Worm (Caenorhabditis elegans): ENCODE measurements around the gene scl-18.

Gene scl-18

DNA sequence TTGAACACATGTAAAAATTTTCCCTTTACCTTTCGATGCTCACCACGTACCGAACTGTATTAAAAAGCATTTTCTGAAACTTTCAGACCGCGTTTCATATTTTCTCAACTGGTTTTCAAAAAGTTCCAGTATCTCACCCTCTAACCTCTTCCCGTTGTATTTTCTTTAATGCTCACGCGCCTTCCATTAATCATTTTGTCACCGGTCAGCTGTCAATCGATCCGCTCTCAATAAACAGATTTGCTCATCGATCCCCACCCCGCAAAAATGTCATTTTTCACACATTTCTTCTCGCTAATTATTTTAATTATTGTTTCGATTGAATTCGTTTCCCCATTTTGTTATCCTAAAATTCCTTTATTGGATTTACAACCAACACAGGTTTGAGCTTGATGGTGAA is 24.8 kb upstream of the scl-18 start, which contains the start of gene lpr-2:
lpr-2 (plus strand) TSS at position 189 of the 400 bp plus-strand sequence.
- TF ChIP-seq aptf-3 (GFP tag; IDR thresholded peaks at IDR 0.05) (no peak), akir-1 (GFP tag; optimal IDR thresholded peaks at IDR 0.05) (no peak), nhr-90 (tag; optimal IDR thresholded peaks at IDR 0.05) (no peak), mel-28 (tag; optimal IDR thresholded peaks at IDR 0.05; ENCODE audit: borderline replicate concordance) (no peak), Y56A3A.18 (GFP tag; IDR thresholded peaks at IDR 0.05) (no peak), Y67H2A.10 (GFP tag; conservative IDR thresholded peaks at IDR 0.05) (no peak), athp-1 (tag; optimal IDR thresholded peaks at IDR 0.05) (no peak), rpc-1 (optimal IDR thresholded peaks at IDR 0.05) (no peak), rpc-1 (tag; optimal IDR thresholded peaks at IDR 0.05) (no peak)

DNA sequence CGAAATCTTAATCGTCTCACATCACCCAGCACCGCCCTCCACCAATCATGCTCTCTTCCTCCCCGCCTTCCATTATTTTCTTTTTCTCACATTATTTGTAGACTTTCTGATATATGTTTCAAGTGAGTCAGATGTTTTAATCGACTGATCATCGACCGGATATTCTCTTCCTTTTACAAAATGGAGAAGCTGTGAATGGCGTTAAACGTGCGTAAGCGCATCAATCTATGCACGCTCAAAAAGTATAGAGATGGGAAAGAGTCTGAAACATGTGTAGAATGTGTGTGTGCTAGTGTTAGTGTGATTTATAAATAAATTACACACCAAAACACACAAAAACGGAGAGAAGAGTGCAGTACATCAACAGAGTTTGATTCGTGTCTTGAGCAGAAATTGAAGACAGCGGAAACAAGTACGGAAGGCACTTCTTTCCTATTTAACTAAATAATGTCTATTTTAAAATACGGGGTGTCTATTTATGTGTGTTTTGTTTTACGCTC is 22.8 kb upstream of the scl-18 start:
- TF ChIP-seq bed-2 (GFP tag; IDR thresholded peaks at IDR 0.05) (no peak), lsy-27 (tag; optimal IDR thresholded peaks at IDR 0.05; ENCODE audit: borderline replicate concordance, insufficient read depth) (no peak), rec-8 (tag; optimal IDR thresholded peaks at IDR 0.05) (no peak), ets-4 (GFP tag; optimal IDR thresholded peaks at IDR 0.05) (no peak), rcor-1 (GFP tag; IDR thresholded peaks at IDR 0.05) (no peak), lin-35 (GFP tag; optimal IDR thresholded peaks at IDR 0.05) (no peak), ZK185.1 (tag; optimal IDR thresholded peaks at IDR 0.05; ENCODE audit: poor library complexity, severe bottlenecking) (no peak)

DNA sequence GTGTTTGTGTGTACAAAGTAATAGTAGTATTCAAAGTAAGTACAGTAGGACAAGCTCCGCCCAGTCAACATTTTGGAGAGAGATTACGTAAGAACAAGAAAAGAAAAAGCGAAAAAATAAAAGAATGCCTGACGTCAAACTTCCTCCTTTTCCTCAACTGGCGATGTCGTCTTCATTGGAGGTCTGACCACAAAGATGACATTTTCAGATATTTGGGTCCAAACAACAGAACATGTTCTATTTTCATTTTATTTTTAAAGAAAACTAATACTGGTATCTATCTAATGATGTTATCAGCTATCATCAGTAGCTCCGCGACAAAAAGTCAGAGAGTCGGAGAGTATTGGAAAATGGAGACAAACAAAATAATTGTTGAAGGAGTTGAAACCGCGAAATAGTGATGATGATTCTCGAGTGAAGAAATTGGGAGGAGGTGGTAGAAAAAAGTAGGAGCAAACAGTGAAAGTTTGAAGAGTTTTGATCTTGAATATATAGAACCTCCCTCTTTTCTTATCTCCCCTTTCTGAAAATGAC is 19.5 kb upstream of the scl-18 start, which contains the start of gene lips-5:
lips-5 (minus strand) TSS at position 51 of the 534 bp plus-strand sequence.
- TF ChIP-seq nhr-80 (tag; optimal IDR thresholded peaks at IDR 0.05) (peak; percentile 47), fkh-3 (tag; optimal IDR thresholded peaks at IDR 0.05) (no peak)

DNA sequence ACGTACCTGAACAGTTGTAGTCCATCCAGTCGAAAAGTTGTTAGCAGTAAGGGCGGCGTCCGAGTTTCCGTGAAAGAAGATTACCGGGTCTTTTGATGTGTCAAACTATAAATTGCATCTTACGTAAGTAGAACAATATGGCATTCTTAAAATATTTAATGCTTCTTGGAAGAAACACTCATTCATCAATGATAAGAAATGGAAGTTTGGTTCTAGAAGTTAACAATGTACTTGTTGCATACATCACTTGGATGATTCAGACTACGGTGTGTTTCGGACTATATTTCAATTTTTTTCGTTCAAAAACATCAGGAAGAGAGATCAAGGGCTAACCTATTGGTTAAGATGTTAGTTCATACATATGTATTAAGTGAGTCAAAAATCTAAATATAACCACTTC is 17.9 kb upstream of the scl-18 start:
- TF ChIP-seq pha-4 (tag; optimal IDR thresholded peaks at IDR 0.05): no peak
- no peak for TF ChIP-seq let-526 (GFP tag; IDR thresholded peaks at IDR 0.05)
- no peak for TF ChIP-seq unc-62 (GFP tag; optimal IDR thresholded peaks at IDR 0.05)
- TF ChIP-seq akir-1 (GFP tag; optimal IDR thresholded peaks at IDR 0.05): no peak

DNA sequence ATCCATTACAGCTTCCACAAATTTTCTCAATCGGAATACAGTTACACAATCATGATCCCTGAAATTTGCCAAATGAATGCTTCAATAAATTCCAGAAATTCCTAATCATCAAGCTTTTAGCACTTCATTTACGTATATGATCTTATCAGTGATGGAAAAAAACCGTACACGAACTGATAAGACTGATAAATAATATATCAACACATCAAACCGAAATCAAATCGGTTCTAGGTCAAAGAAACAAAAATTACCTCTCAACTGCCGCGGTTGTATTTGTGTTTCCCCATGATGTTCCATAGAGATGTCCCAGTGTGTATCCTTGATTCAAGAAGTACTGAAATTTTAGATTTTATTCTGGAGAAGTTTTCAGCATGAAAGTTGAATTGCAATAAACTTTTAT is 16.8 kb upstream of the scl-18 start:
- TF ChIP-seq nhr-80 (tag; optimal IDR thresholded peaks at IDR 0.05) (peak; percentile 57), F22D6.2 (tag; optimal IDR thresholded peaks at IDR 0.05) (no peak)

DNA sequence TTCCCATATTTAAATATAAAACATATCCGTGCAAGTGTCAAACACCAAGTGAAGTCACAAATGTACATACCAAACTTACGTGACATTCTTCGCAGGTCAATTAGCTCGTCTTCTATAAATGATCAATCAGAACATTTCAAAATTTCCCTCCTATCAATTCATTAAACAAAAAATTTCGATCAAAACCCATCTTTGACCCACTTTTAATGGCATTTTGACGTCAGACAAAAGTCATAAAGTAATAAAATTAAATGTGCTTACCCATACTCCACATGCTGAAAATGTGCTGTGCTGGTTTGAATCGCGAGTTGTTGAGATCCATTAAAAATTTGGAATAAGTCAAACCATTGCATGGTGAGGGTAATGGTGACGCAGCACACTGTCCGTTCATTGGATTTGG is 15.5 kb upstream of the scl-18 start:
- TF ChIP-seq hlh-26 (GFP tag; conservative IDR thresholded peaks at IDR 0.05) (no peak), nhr-80 (tag; optimal IDR thresholded peaks at IDR 0.05) (peak; percentile 24)

DNA sequence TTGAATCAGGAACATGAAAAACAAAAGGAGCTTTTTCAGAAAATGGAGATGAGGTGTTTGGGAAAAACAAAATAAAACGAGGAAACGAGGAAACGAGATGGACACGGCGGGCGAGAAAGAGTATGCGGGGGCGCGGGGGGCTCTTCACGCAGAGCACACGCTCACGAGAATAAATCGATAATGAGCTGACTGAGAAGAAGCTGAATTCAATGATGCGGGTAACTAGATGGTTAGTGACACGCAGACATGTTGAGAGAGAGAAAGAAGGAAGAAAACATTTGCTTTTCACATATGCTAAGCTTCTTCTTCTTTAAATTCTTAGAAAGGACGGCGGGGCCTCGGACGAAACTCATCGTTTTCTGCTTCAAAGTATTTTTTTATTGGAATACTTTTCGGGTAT is 11.3 kb upstream of the scl-18 start:
- no peak for TF ChIP-seq dpff-1 (tag; optimal IDR thresholded peaks at IDR 0.05)
- no peak for TF ChIP-seq D2030.7 (GFP tag; IDR thresholded peaks at IDR 0.05)
- TF ChIP-seq K12H6.12 (tag; optimal IDR thresholded peaks at IDR 0.05): peak; percentile 1
- TF ChIP-seq K11D2.4 (GFP tag; IDR thresholded peaks at IDR 0.05): peak; percentile 43; the same call in 1 of the 2 replicates

Measured in whole organism, young adult.